Fruit fly (Drosophila melanogaster) whole organism, wandering third instar larva: ENCODE measurements around the gene CG1979.

Experiments used
- Abd-B ChIP-seq: fragments of >200 bp; optimal IDR thresholded peaks from 2 replicates; lab custom pipeline; 2017; ENCODE audit warnings: missing biosample characterization, missing genetic modification characterization
- CG32264 ChIP-seq: fragments of 200-800 bp; sonication (Bioruptor generic); optimal IDR thresholded peaks from 2 replicates; lab custom pipeline; 2016; ENCODE audit warnings: missing biosample characterization, missing genetic modification characterization
- CrebA ChIP-seq: fragments of 200-800 bp; sonication (Bioruptor generic); optimal IDR thresholded peaks from 2 replicates; lab custom pipeline; 2016; ENCODE audit warnings: missing biosample characterization, mild to moderate bottlenecking, missing genetic modification characterization, borderline replicate concordance
- Dfd ChIP-seq: fragments of >200 bp; optimal IDR thresholded peaks from 2 replicates; lab custom pipeline; 2017; ENCODE audit warnings: missing biosample characterization, missing genetic modification characterization
- Dif ChIP-seq: fragments of 200-275, 200-300 bp; sonication (Bioruptor generic); optimal IDR thresholded peaks from 2 replicates; lab custom pipeline; 2018; ENCODE audit warnings: missing biosample characterization, missing genetic modification characterization; ENCODE audit not compliant: partially characterized antibody
- GATAd ChIP-seq: sonication (Bioruptor generic); optimal IDR thresholded peaks from 2 replicates; lab custom pipeline; 2016; ENCODE audit warnings: missing biosample characterization, missing genetic modification characterization
- HLH106 ChIP-seq: fragments of 200-800 bp; optimal IDR thresholded peaks from 3 replicates; lab custom pipeline; 2019; ENCODE audit warnings: missing biosample characterization, mild to moderate bottlenecking, missing genetic modification characterization, moderate library complexity
- Hnf4 ChIP-seq: fragments of 200-800 bp; sonication (Bioruptor generic); optimal IDR thresholded peaks from 2 replicates; lab custom pipeline; 2016; ENCODE audit warnings: missing biosample characterization, mild to moderate bottlenecking, missing genetic modification characterization
- Hr78 ChIP-seq: fragments of >200 bp; optimal IDR thresholded peaks from 2 replicates; lab custom pipeline; 2017; ENCODE audit warnings: missing biosample characterization, missing genetic modification characterization
- Hr83 ChIP-seq: fragments of 200-300 bp; sonication (Bioruptor generic); optimal IDR thresholded peaks from 2 replicates; lab custom pipeline; 2016; ENCODE audit warnings: missing biosample characterization, mild to moderate bottlenecking, missing genetic modification characterization, moderate library complexity; ENCODE audit not compliant: poor library complexity, severe bottlenecking
- Jra ChIP-seq: sonication (Bioruptor generic); optimal IDR thresholded peaks from 2 replicates; lab custom pipeline; 2016; ENCODE audit warnings: missing biosample characterization, missing genetic modification characterization
- Myc ChIP-seq: fragments of >200 bp; optimal IDR thresholded peaks from 2 replicates; lab custom pipeline; 2017
- N ChIP-seq: fragments of >200 bp; optimal IDR thresholded peaks from 2 replicates; lab custom pipeline; 2018; ENCODE audit warnings: missing biosample characterization, missing external identifiers, missing genetic modification characterization
- OdsH ChIP-seq: fragments of 200-800 bp; sonication (Bioruptor generic); optimal IDR thresholded peaks from 2 replicates; lab custom pipeline; 2016; ENCODE audit warnings: missing biosample characterization, mild to moderate bottlenecking, missing genetic modification characterization
- Rel ChIP-seq, 2 experiments: fragments of 200-800 bp; sonication (Bioruptor generic) in 1 of 2; optimal IDR thresholded peaks; 2 replicates in 1 of 2; 3 replicates in 1 of 2; lab custom pipeline; 2016 to 2019; ENCODE audit warnings: mild to moderate bottlenecking in 2 of 2, missing biosample characterization in 2 of 2, missing genetic modification characterization in 2 of 2, moderate library complexity in 1 of 2
- Sp1 ChIP-seq: fragments of 200-800 bp; sonication (Bioruptor generic); optimal IDR thresholded peaks from 3 replicates; lab custom pipeline; 2019; ENCODE audit warnings: missing biosample characterization, mild to moderate bottlenecking, missing genetic modification characterization, moderate library complexity
- Vsx2 ChIP-seq: fragments of 200-300, 225-300 bp; sonication (Bioruptor generic); optimal IDR thresholded peaks from 2 replicates; lab custom pipeline; 2018; ENCODE audit warnings: missing biosample characterization, missing genetic modification characterization; ENCODE audit not compliant: partially characterized antibody
- br ChIP-seq: fragments of 200-800 bp; sonication (Bioruptor generic); optimal IDR thresholded peaks from 2 replicates; lab custom pipeline; 2016; ENCODE audit warnings: missing biosample characterization, missing genetic modification characterization
- dl ChIP-seq, 2 experiments: fragments of 175-275, 200-275 bp in 1 of 2; fragments of 200-275 bp in 1 of 2; sonication (Bioruptor generic); optimal IDR thresholded peaks; lab custom pipeline; 2018; ENCODE audit warnings: mild to moderate bottlenecking in 2 of 2, missing biosample characterization in 2 of 2, missing genetic modification characterization in 2 of 2, moderate library complexity in 2 of 2; ENCODE audit not compliant: partially characterized antibody in 2 of 2, insufficient read depth in 1 of 2
- dsf ChIP-seq: sonication (Bioruptor generic); optimal IDR thresholded peaks from 2 replicates; lab custom pipeline; 2016; ENCODE audit warnings: missing biosample characterization, missing genetic modification characterization, borderline replicate concordance
- ey ChIP-seq: fragments of 200-800 bp; sonication (Bioruptor generic); optimal IDR thresholded peaks from 2 replicates; lab custom pipeline; 2016; ENCODE audit warnings: missing biosample characterization, missing genetic modification characterization
- foxo ChIP-seq, 2 experiments: fragments of 200-800 bp; sonication (Bioruptor generic); optimal IDR thresholded peaks; 2 replicates in 1 of 2; 3 replicates in 1 of 2; lab custom pipeline; 2016 to 2017; ENCODE audit warnings: missing biosample characterization in 2 of 2, missing genetic modification characterization in 2 of 2
- fru ChIP-seq: fragments of 200-800 bp; sonication (Bioruptor generic); optimal IDR thresholded peaks from 3 replicates; lab custom pipeline; 2016; ENCODE audit warnings: missing biosample characterization, mild to moderate bottlenecking, missing genetic modification characterization
- jim ChIP-seq: fragments of 175-275, 200-325 bp; sonication (Bioruptor generic); optimal IDR thresholded peaks from 2 replicates; lab custom pipeline; 2016; ENCODE audit warnings: missing biosample characterization, mild to moderate bottlenecking, missing genetic modification characterization
- psq ChIP-seq: fragments of 200-800 bp; sonication (Bioruptor generic); optimal IDR thresholded peaks from 3 replicates; lab custom pipeline; 2017; ENCODE audit warnings: missing biosample characterization, mild to moderate bottlenecking, missing genetic modification characterization, moderate library complexity
- rgr ChIP-seq: fragments of 200-800 bp; sonication (Bioruptor generic); optimal IDR thresholded peaks from 3 replicates; lab custom pipeline; 2016; ENCODE audit warnings: missing biosample characterization, mild to moderate bottlenecking, missing genetic modification characterization
- sage ChIP-seq: fragments of 200-800 bp; sonication (Bioruptor generic); optimal IDR thresholded peaks from 2 replicates; lab custom pipeline; 2016; ENCODE audit warnings: missing biosample characterization, mild to moderate bottlenecking, missing genetic modification characterization
- tai ChIP-seq: sonication (Bioruptor generic); optimal IDR thresholded peaks from 2 replicates; lab custom pipeline; 2016; ENCODE audit warnings: missing biosample characterization, missing genetic modification characterization
- usp ChIP-seq: fragments of >200 bp; optimal IDR thresholded peaks from 2 replicates; lab custom pipeline; 2017; ENCODE audit warnings: missing biosample characterization, missing genetic modification characterization
- woc ChIP-seq: sonication (Bioruptor generic); optimal IDR thresholded peaks from 2 replicates; lab custom pipeline; 2016; ENCODE audit warnings: missing biosample characterization, mild to moderate bottlenecking, missing genetic modification characterization

CG1979 gene

DNA sequence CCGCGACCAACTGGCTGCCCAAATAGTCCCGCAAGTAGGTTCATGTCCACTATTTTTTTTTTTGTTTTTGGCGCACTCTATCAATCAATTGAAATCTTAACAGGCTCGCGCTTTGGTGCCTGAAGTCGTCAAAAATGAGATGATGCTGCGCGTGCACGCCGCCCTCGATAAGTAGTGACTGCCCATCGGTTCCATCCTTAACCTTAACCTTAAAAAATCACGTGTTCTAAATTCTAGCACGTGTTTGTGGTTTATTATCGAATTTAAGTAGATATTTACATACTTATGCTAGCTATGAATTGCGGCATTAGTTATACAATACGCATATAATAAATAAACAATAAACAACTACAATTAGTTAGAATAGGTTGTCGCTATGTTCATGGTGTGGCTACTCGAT is 40.0 kb downstream of the CG1979 start:
- no peak for TF ChIP-seq Vsx2 (GFP tag; lab: Kevin White, UChicago)
- no peak for TF ChIP-seq Sp1 (GFP tag; lab: Kevin White, UChicago)
- peak; percentile 52 for TF ChIP-seq Myc (lab: Kevin White, UChicago)

DNA sequence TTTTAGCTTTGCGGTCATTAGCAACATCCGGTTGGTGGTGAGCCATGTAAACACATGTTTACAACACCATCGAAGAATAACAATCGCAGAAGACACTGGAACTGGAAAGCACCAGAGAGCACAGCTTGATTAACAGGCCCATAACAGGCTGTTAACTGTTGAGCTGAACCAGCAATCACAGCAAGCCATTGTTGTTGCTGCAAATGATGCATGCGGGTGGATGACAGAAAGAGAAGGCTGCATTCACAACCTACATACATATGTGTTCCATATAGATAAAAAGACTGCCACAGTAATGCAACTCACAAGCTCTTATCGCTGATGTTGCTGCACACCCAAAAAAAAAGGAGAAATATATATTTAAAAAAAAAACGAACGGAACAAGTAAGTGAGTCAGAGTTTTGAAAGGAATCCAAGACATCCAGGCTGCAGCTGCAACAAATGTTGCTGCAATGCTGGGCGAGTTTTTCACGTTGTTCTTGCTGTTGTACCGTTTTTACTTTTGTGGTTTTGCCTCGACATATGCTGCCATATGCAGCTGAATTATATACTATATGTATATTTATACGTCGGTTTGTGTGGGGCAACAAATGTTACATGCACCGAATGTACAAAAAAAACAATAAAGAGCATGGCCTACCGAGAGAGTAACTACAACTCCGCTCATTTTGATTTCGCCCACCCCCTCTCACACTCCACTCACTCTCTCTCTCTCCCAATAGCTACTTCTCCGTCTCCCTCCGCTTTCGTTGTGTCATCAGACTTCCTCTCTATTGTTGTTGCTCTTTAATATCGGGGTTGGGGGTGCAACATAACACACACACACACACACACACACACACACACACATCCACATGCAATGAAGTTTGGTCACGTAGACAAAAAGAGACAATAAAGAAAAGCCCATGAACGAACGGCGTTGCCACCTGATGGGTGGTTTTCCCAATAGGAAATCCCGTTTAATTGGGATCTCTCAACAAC is 48.8 kb downstream of the CG1979 start:
- TF ChIP-seq Dif (GFP tag; lab: Kevin White, UChicago): peak; percentile 72
- TF ChIP-seq Jra (GFP tag; lab: Kevin White, UChicago): no peak
- no peak for TF ChIP-seq CG32264
- TF ChIP-seq Myc (lab: Kevin White, UChicago): no peak
- TF ChIP-seq woc (GFP tag; lab: Kevin White, UChicago): peak; percentile 2
- no peak for TF ChIP-seq GATAd (GFP tag; lab: Kevin White, UChicago)
- TF ChIP-seq fru (GFP tag; lab: Kevin White, UChicago): no peak
- TF ChIP-seq tai (GFP tag; lab: Kevin White, UChicago): no peak
- TF ChIP-seq sage (GFP tag; lab: Kevin White, UChicago): peak; percentile 45
- TF ChIP-seq br (GFP tag; lab: Kevin White, UChicago): no peak
- no peak for TF ChIP-seq rgr (GFP tag; lab: Kevin White, UChicago)
- no peak for TF ChIP-seq CrebA (GFP tag; lab: Kevin White, UChicago)
- no peak for TF ChIP-seq ey (GFP tag; lab: Kevin White, UChicago)
- peak; percentile 11 for TF ChIP-seq Vsx2 (GFP tag; lab: Kevin White, UChicago)
- TF ChIP-seq Rel (GFP tag; optimal IDR thresholded peaks at IDR 0.05; lab: Kevin White, UChicago): no peak
- peak; percentile 0 for TF ChIP-seq Rel (tag; optimal IDR thresholded peaks at IDR 0.05; lab: Kevin White, UChicago)
- no peak for TF ChIP-seq dsf (GFP tag; lab: Kevin White, UChicago)
- no peak for TF ChIP-seq Hr83 (GFP tag; lab: Kevin White, UChicago)
- peak in 1 of 2 experiments; percentile 79 for TF ChIP-seq dl (GFP tag; optimal IDR thresholded peaks at IDR 0.05; lab: Kevin White, UChicago; ENCODE audit: insufficient read depth in 1 of 2, partially characterized antibody in 2 of 2)
- no peak for TF ChIP-seq jim (GFP tag; lab: Kevin White, UChicago)
- TF ChIP-seq psq (GFP tag; lab: Kevin White, UChicago): peak; percentile 23
- no peak for TF ChIP-seq foxo (GFP tag; optimal IDR thresholded peaks at IDR 0.05; lab: Kevin White, UChicago)
- no peak for TF ChIP-seq OdsH (GFP tag; lab: Kevin White, UChicago)
- TF ChIP-seq Dfd (GFP tag; lab: Kevin White, UChicago): peak; percentile 23
- TF ChIP-seq Hr78 (GFP tag; lab: Kevin White, UChicago): no peak
- TF ChIP-seq HLH106 (tag; lab: Kevin White, UChicago): no peak
- TF ChIP-seq N (GFP tag; lab: Kevin White, UChicago): no peak
- TF ChIP-seq Sp1 (GFP tag; lab: Kevin White, UChicago): no peak
- TF ChIP-seq Abd-B (GFP tag; lab: Kevin White, UChicago): no peak
- TF ChIP-seq usp (GFP tag; lab: Kevin White, UChicago): no peak
- TF ChIP-seq Hnf4 (GFP tag; lab: Kevin White, UChicago): no peak

DNA sequence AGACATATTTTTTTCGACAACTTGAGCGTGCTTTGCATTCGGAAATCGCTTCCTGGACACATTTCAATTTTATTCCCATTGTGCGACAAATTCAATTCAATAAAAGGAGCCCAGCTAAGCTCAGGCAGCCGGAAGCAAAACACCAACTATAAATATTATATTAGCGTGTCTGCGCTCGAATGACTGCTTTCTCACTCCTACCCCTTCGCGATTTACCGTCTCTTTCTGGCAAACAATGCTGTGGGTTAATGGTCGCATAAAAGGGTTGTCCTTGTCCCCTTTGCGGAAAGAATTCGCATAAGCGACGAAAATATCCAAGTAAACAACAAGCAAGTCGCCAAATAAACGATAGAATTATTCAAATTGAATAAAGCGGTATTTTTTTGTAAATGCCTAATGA is 49.9 kb downstream of the CG1979 start:
- TF ChIP-seq rgr (GFP tag; lab: Kevin White, UChicago) (no peak), dsf (GFP tag; lab: Kevin White, UChicago) (no peak), ey (GFP tag; lab: Kevin White, UChicago) (no peak), Jra (GFP tag; lab: Kevin White, UChicago) (no peak), Hr78 (GFP tag; lab: Kevin White, UChicago) (no peak), psq (GFP tag; lab: Kevin White, UChicago) (no peak)
